Fruit fly (Drosophila melanogaster) whole organism, wandering third instar larva: Measurements from ENCODE around the gene Gr93d.
A peak's percentile ranks its signal among the peaks of the same experiment; 100 is the strongest.

ENCODE experiments used
- Abd-B ChIP-seq: fragments of >200 bp; optimal IDR thresholded peaks from 2 replicates; lab custom pipeline; 2017; ENCODE audit warnings: missing biosample characterization, missing genetic modification characterization
- CG32264 ChIP-seq: fragments of 200-800 bp; sonication (Bioruptor generic); optimal IDR thresholded peaks from 2 replicates; lab custom pipeline; 2016; ENCODE audit warnings: missing biosample characterization, missing genetic modification characterization
- CG9705 ChIP-seq: fragments of 200-800 bp; sonication (Bioruptor generic); optimal IDR thresholded peaks from 2 replicates; lab custom pipeline; 2018; ENCODE audit warnings: missing biosample characterization, mild to moderate bottlenecking, missing genetic modification characterization
- CrebA ChIP-seq: fragments of 200-800 bp; sonication (Bioruptor generic); optimal IDR thresholded peaks from 2 replicates; lab custom pipeline; 2016; ENCODE audit warnings: missing biosample characterization, mild to moderate bottlenecking, missing genetic modification characterization, borderline replicate concordance
- Dfd ChIP-seq: fragments of >200 bp; optimal IDR thresholded peaks from 2 replicates; lab custom pipeline; 2017; ENCODE audit warnings: missing biosample characterization, missing genetic modification characterization
- Dif ChIP-seq: fragments of 200-275, 200-300 bp; sonication (Bioruptor generic); optimal IDR thresholded peaks from 2 replicates; lab custom pipeline; 2018; ENCODE audit warnings: missing biosample characterization, missing genetic modification characterization; ENCODE audit not compliant: partially characterized antibody
- HLH106 ChIP-seq: fragments of 200-800 bp; optimal IDR thresholded peaks from 3 replicates; lab custom pipeline; 2019; ENCODE audit warnings: missing biosample characterization, mild to moderate bottlenecking, missing genetic modification characterization, moderate library complexity
- Hnf4 ChIP-seq: fragments of 200-800 bp; sonication (Bioruptor generic); optimal IDR thresholded peaks from 2 replicates; lab custom pipeline; 2016; ENCODE audit warnings: missing biosample characterization, mild to moderate bottlenecking, missing genetic modification characterization
- Hr78 ChIP-seq: fragments of >200 bp; optimal IDR thresholded peaks from 2 replicates; lab custom pipeline; 2017; ENCODE audit warnings: missing biosample characterization, missing genetic modification characterization
- Hr83 ChIP-seq: fragments of 200-300 bp; sonication (Bioruptor generic); optimal IDR thresholded peaks from 2 replicates; lab custom pipeline; 2016; ENCODE audit warnings: missing biosample characterization, mild to moderate bottlenecking, missing genetic modification characterization, moderate library complexity; ENCODE audit not compliant: poor library complexity, severe bottlenecking
- Jra ChIP-seq: sonication (Bioruptor generic); optimal IDR thresholded peaks from 2 replicates; lab custom pipeline; 2016; ENCODE audit warnings: missing biosample characterization, missing genetic modification characterization
- Mio ChIP-seq: sonication (Bioruptor generic); optimal IDR thresholded peaks from 2 replicates; lab custom pipeline; 2016; ENCODE audit warnings: missing biosample characterization, missing genetic modification characterization
- Myc ChIP-seq: fragments of >200 bp; optimal IDR thresholded peaks from 2 replicates; lab custom pipeline; 2017
- N ChIP-seq: fragments of >200 bp; optimal IDR thresholded peaks from 2 replicates; lab custom pipeline; 2018; ENCODE audit warnings: missing biosample characterization, missing external identifiers, missing genetic modification characterization
- OdsH ChIP-seq: fragments of 200-800 bp; sonication (Bioruptor generic); optimal IDR thresholded peaks from 2 replicates; lab custom pipeline; 2016; ENCODE audit warnings: missing biosample characterization, mild to moderate bottlenecking, missing genetic modification characterization
- Rel ChIP-seq, 2 experiments: fragments of 200-800 bp; sonication (Bioruptor generic) in 1 of 2; optimal IDR thresholded peaks; 2 replicates in 1 of 2; 3 replicates in 1 of 2; lab custom pipeline; 2016 to 2019; ENCODE audit warnings: mild to moderate bottlenecking in 2 of 2, missing biosample characterization in 2 of 2, missing genetic modification characterization in 2 of 2, moderate library complexity in 1 of 2
- Sp1 ChIP-seq: fragments of 200-800 bp; sonication (Bioruptor generic); optimal IDR thresholded peaks from 3 replicates; lab custom pipeline; 2019; ENCODE audit warnings: missing biosample characterization, mild to moderate bottlenecking, missing genetic modification characterization, moderate library complexity
- Vsx2 ChIP-seq: fragments of 200-300, 225-300 bp; sonication (Bioruptor generic); optimal IDR thresholded peaks from 2 replicates; lab custom pipeline; 2018; ENCODE audit warnings: missing biosample characterization, missing genetic modification characterization; ENCODE audit not compliant: partially characterized antibody
- br ChIP-seq: fragments of 200-800 bp; sonication (Bioruptor generic); optimal IDR thresholded peaks from 2 replicates; lab custom pipeline; 2016; ENCODE audit warnings: missing biosample characterization, missing genetic modification characterization
- brk ChIP-seq: fragments of 200-800 bp; sonication (Bioruptor generic); optimal IDR thresholded peaks from 2 replicates; lab custom pipeline; 2016; ENCODE audit warnings: missing biosample characterization, mild to moderate bottlenecking, missing genetic modification characterization
- dl ChIP-seq, 2 experiments: fragments of 175-275, 200-275 bp in 1 of 2; fragments of 200-275 bp in 1 of 2; sonication (Bioruptor generic); optimal IDR thresholded peaks; lab custom pipeline; 2018; ENCODE audit warnings: mild to moderate bottlenecking in 2 of 2, missing biosample characterization in 2 of 2, missing genetic modification characterization in 2 of 2, moderate library complexity in 2 of 2; ENCODE audit not compliant: partially characterized antibody in 2 of 2, insufficient read depth in 1 of 2
- dmrt93B ChIP-seq: fragments of 200-800 bp; sonication (Bioruptor generic); optimal IDR thresholded peaks from 2 replicates; lab custom pipeline; 2018; ENCODE audit warnings: missing biosample characterization, mild to moderate bottlenecking, missing genetic modification characterization
- dsf ChIP-seq: sonication (Bioruptor generic); optimal IDR thresholded peaks from 2 replicates; lab custom pipeline; 2016; ENCODE audit warnings: missing biosample characterization, missing genetic modification characterization, borderline replicate concordance
- ey ChIP-seq: fragments of 200-800 bp; sonication (Bioruptor generic); optimal IDR thresholded peaks from 2 replicates; lab custom pipeline; 2016; ENCODE audit warnings: missing biosample characterization, missing genetic modification characterization
- foxo ChIP-seq, 2 experiments: fragments of 200-800 bp; sonication (Bioruptor generic); optimal IDR thresholded peaks; 2 replicates in 1 of 2; 3 replicates in 1 of 2; lab custom pipeline; 2016 to 2017; ENCODE audit warnings: missing biosample characterization in 2 of 2, missing genetic modification characterization in 2 of 2
- fru ChIP-seq: fragments of 200-800 bp; sonication (Bioruptor generic); optimal IDR thresholded peaks from 3 replicates; lab custom pipeline; 2016; ENCODE audit warnings: missing biosample characterization, mild to moderate bottlenecking, missing genetic modification characterization
- h ChIP-seq: fragments of 200-800 bp; sonication (Bioruptor generic); optimal IDR thresholded peaks from 3 replicates; lab custom pipeline; 2016; ENCODE audit warnings: missing biosample characterization, mild to moderate bottlenecking, missing genetic modification characterization
- jim ChIP-seq: fragments of 175-275, 200-325 bp; sonication (Bioruptor generic); optimal IDR thresholded peaks from 2 replicates; lab custom pipeline; 2016; ENCODE audit warnings: missing biosample characterization, mild to moderate bottlenecking, missing genetic modification characterization
- lola ChIP-seq: fragments of >200 bp; optimal IDR thresholded peaks from 2 replicates; lab custom pipeline; 2017; ENCODE audit warnings: missing biosample characterization, missing genetic modification characterization
- pan ChIP-seq: fragments of >200 bp; optimal IDR thresholded peaks from 2 replicates; lab custom pipeline; 2017
- psq ChIP-seq: fragments of 200-800 bp; sonication (Bioruptor generic); optimal IDR thresholded peaks from 3 replicates; lab custom pipeline; 2017; ENCODE audit warnings: missing biosample characterization, mild to moderate bottlenecking, missing genetic modification characterization, moderate library complexity
- rgr ChIP-seq: fragments of 200-800 bp; sonication (Bioruptor generic); optimal IDR thresholded peaks from 3 replicates; lab custom pipeline; 2016; ENCODE audit warnings: missing biosample characterization, mild to moderate bottlenecking, missing genetic modification characterization
- sage ChIP-seq: fragments of 200-800 bp; sonication (Bioruptor generic); optimal IDR thresholded peaks from 2 replicates; lab custom pipeline; 2016; ENCODE audit warnings: missing biosample characterization, mild to moderate bottlenecking, missing genetic modification characterization
- sv ChIP-seq: fragments of 200-800 bp; sonication (Bioruptor generic); optimal IDR thresholded peaks from 3 replicates; lab custom pipeline; 2016; ENCODE audit warnings: missing biosample characterization, missing genetic modification characterization
- tai ChIP-seq: sonication (Bioruptor generic); optimal IDR thresholded peaks from 2 replicates; lab custom pipeline; 2016; ENCODE audit warnings: missing biosample characterization, missing genetic modification characterization
- usp ChIP-seq: fragments of >200 bp; optimal IDR thresholded peaks from 2 replicates; lab custom pipeline; 2017; ENCODE audit warnings: missing biosample characterization, missing genetic modification characterization
- woc ChIP-seq: sonication (Bioruptor generic); optimal IDR thresholded peaks from 2 replicates; lab custom pipeline; 2016; ENCODE audit warnings: missing biosample characterization, mild to moderate bottlenecking, missing genetic modification characterization

The Gr93d gene

DNA sequence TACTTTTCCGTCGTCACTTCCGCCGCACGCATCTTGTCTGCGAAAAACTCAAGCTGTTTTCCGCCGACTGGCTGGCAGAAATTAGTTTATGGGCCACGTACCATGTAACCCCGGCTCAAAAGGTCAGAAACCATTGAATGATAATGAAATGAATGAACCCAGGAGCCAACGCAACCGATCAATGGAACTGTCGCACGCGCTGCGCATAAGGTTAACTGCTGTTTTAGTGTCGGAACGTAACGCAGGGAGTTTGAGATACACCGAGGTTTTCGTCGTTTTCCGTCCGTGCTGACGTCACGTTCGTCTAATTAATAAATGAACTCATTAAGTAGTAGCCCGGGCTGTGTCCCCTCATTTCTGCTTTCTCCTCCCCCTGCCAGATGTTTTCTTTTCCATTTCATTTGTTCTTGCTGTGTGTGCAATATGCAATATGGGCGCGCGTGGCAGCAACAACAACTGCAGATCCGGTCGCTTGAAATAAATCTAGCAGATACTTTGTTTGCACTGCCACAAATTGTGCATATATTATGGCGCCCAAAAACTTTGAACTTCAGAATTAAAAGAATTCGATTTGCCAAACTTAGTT is 11.9 kb upstream of the Gr93d start:
- no peak for TF ChIP-seq Abd-B
- TF ChIP-seq usp (GFP tag; lab: Kevin White, UChicago) = no peak
- no peak for TF ChIP-seq Myc
- TF ChIP-seq pan = no peak
- TF ChIP-seq sage = no peak
- no peak for TF ChIP-seq dmrt93B (GFP tag; lab: Kevin White, UChicago)
- no peak for TF ChIP-seq ey (GFP tag; lab: Kevin White, UChicago)
- TF ChIP-seq jim (GFP tag; lab: Kevin White, UChicago) = no peak
- TF ChIP-seq CG32264 = no peak
- no peak for TF ChIP-seq N (GFP tag; lab: Kevin White, UChicago)
- TF ChIP-seq woc (GFP tag; lab: Kevin White, UChicago) = no peak
- TF ChIP-seq Dif (GFP tag; lab: Kevin White, UChicago) = no peak
- TF ChIP-seq Sp1 = no peak

DNA sequence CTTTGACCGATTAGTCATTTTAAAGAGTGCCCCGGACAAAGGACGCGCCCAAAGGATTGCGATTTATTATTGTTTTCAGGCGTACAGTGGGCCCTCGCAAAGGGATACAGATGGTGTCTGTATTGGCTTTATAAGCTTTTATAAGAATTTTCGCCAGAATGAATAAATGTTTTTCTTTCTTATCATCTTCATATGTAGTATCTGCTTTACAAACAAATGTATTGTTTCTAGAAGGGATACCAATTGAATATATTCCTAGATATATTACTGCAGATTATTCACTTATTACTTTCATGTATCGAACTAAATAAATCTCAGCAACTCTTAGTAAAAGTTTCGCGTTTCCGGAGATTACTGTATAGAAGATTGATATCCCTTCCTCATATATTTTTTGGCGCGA is 11.1 kb upstream of the Gr93d start:
- TF ChIP-seq ey (GFP tag; lab: Kevin White, UChicago) = peak; percentile 6
- TF ChIP-seq fru (GFP tag; lab: Kevin White, UChicago) = peak; percentile 36
- no peak for TF ChIP-seq rgr (GFP tag; lab: Kevin White, UChicago)
- TF ChIP-seq sage = no peak
- no peak for TF ChIP-seq br
- TF ChIP-seq Sp1 = peak; percentile 11
- TF ChIP-seq h (GFP tag; lab: Kevin White, UChicago) = peak; percentile 13
- TF ChIP-seq pan = no peak
- peak; percentile 17 for TF ChIP-seq woc (GFP tag; lab: Kevin White, UChicago)
- peak in 1 of 2 experiments; percentile 26 for TF ChIP-seq foxo (GFP tag; optimal IDR thresholded peaks at IDR 0.05; lab: Kevin White, UChicago)
- TF ChIP-seq HLH106 (tag; lab: Kevin White, UChicago) = peak; percentile 28
- peak; percentile 7 for TF ChIP-seq psq (GFP tag; lab: Kevin White, UChicago)
- peak; percentile 6 for TF ChIP-seq OdsH (GFP tag; lab: Kevin White, UChicago)
- no peak for TF ChIP-seq N (GFP tag; lab: Kevin White, UChicago)

DNA sequence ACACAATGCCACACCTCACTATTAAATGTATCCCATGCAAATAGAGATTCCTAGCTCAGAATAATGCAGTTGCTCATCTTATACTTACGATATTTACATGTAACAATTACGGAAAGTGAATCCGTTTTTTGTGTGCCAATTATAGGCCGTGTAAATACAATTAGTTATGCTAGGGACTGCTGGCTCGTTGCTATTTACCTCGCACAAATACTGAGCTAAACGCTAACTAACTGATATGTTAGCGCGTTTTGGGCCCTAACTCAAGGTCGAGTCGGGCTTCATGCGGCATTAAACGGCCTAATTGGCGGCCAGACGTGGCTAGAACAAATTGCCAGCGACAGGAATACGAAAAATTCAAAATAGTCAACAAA is 10.4 kb upstream of the Gr93d start:
- TF ChIP-seq ey (GFP tag; lab: Kevin White, UChicago) (no peak), rgr (GFP tag; lab: Kevin White, UChicago) (no peak), Hr78 (no peak), Hnf4 (no peak), Myc (no peak), sage (no peak), CG32264 (no peak), tai (no peak), N (GFP tag; lab: Kevin White, UChicago) (no peak), HLH106 (tag; lab: Kevin White, UChicago) (no peak), Dfd (GFP tag; lab: Kevin White, UChicago) (no peak)

DNA sequence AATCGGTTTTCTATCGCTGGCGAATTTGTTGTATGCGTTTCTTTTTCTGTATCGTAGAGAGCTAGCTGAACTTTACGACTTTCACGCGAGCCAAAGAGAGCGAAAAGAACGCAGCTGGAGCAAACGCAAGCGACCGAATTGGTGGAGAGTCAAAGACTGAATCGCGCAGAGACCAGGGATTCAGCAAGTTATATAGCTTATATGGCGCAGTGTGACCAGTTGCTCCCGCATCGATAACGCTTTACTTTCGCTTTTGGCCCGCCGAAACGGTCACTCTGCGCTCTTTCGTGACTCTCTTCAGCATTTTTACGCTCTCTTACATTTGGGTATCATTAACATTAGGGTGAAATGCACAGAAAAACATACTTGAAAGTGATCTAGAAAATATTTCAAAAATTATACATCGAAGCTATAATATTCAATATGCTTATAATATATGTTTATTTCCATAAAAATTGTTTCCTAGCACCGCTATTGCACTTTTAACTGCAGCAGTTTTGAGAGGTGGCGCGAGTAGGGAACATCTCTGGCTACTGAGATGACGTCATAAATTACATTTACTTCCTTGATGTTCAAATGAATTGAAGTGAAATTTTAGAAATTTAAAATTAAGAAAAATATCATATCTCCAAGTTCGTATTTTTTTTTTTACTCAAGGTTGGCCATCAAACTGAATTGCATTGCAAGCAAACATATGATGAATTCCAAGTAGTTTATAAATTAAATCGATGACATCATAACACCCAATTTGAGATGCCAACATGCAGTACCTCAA is 9.8 kb upstream of the Gr93d start, which contains the start of gene glec:
glec (minus strand) TSS at position 169 of the 775 bp plus-strand sequence.
- TF ChIP-seq tai = peak; percentile 26
- TF ChIP-seq sage = peak; percentile 56
- TF ChIP-seq sv (GFP tag; lab: Kevin White, UChicago) = peak; percentile 61
- TF ChIP-seq CG9705 (GFP tag; lab: Kevin White, UChicago) = peak; percentile 17
- TF ChIP-seq psq (GFP tag; lab: Kevin White, UChicago) = peak; percentile 62
- TF ChIP-seq Hr83 (GFP tag; lab: Kevin White, UChicago) = peak; percentile 92
- no peak for TF ChIP-seq pan
- TF ChIP-seq Myc = no peak
- TF ChIP-seq HLH106 (tag; lab: Kevin White, UChicago) = no peak
- peak; percentile 34 to 48 for TF ChIP-seq foxo (GFP tag; optimal IDR thresholded peaks at IDR 0.05; lab: Kevin White, UChicago)
- TF ChIP-seq CrebA (GFP tag; lab: Kevin White, UChicago) = peak; percentile 64
- peak; percentile 44 for TF ChIP-seq rgr (GFP tag; lab: Kevin White, UChicago)
- TF ChIP-seq Vsx2 = no peak
- peak; percentile 29 for TF ChIP-seq br
- no peak for TF ChIP-seq Hr78
- TF ChIP-seq Rel (GFP tag; optimal IDR thresholded peaks at IDR 0.05; lab: Kevin White, UChicago) = peak; percentile 35
- peak; percentile 70 for TF ChIP-seq Rel (tag; optimal IDR thresholded peaks at IDR 0.05; lab: Kevin White, UChicago)
- TF ChIP-seq dl (GFP tag; optimal IDR thresholded peaks at IDR 0.05; lab: Kevin White, UChicago; ENCODE audit: insufficient read depth in 1 of 2, partially characterized antibody in 2 of 2) = no peak
- TF ChIP-seq OdsH (GFP tag; lab: Kevin White, UChicago) = peak; percentile 55
- peak; percentile 71 for TF ChIP-seq Hnf4
- TF ChIP-seq Sp1 = peak; percentile 50
- peak; percentile 50 for TF ChIP-seq ey (GFP tag; lab: Kevin White, UChicago)
- TF ChIP-seq woc (GFP tag; lab: Kevin White, UChicago) = peak; percentile 74
- TF ChIP-seq Jra (GFP tag; lab: Kevin White, UChicago) = peak; percentile 43
- TF ChIP-seq h (GFP tag; lab: Kevin White, UChicago) = peak; percentile 55
- TF ChIP-seq Mio (GFP tag; lab: Kevin White, UChicago) = peak; percentile 28
- TF ChIP-seq jim (GFP tag; lab: Kevin White, UChicago) = peak; percentile 82
- TF ChIP-seq lola (GFP tag; lab: Kevin White, UChicago) = no peak
- peak; percentile 11 for TF ChIP-seq CG32264
- no peak for TF ChIP-seq dsf (GFP tag; lab: Kevin White, UChicago)
- TF ChIP-seq fru (GFP tag; lab: Kevin White, UChicago) = peak; percentile 30
- peak; percentile 54 for TF ChIP-seq brk (GFP tag; lab: Kevin White, UChicago)
- TF ChIP-seq Dif (GFP tag; lab: Kevin White, UChicago) = peak; percentile 28
- no peak for TF ChIP-seq Abd-B
